Fruit fly (Drosophila melanogaster) whole organism, embryonic: ENCODE data around the gene pall.
A peak's percentile ranks its signal among the peaks of the same experiment; 100 is the strongest.

Experiments used
- CG11696 ChIP-seq: fragments of 200-800 bp; sonication (Bioruptor generic); IDR thresholded peaks from 2 replicates; pipeline ENCODE4 v1.3.6; 2022; ENCODE audit warnings: missing biosample characterization, missing genetic modification characterization
- CG14965 ChIP-seq: fragments of 200-800 bp; sonication (Bioruptor generic); optimal IDR thresholded peaks from 2 replicates; lab custom pipeline; 2016; ENCODE audit warnings: missing biosample characterization, missing genetic modification characterization, borderline replicate concordance
- CG15601 ChIP-seq: fragments of 200-800 bp; sonication (Bioruptor generic); optimal IDR thresholded peaks from 3 replicates; lab custom pipeline; 2019; ENCODE audit warnings: missing biosample characterization, mild to moderate bottlenecking, missing genetic modification characterization, moderate library complexity
- CG17186 ChIP-seq: fragments of 200-800 bp; sonication (Bioruptor generic); optimal IDR thresholded peaks from 3 replicates; lab custom pipeline; 2017; ENCODE audit warnings: missing biosample characterization, missing genetic modification reagents, missing genetic modification characterization
- CG2116 ChIP-seq: fragments of 200-800 bp; sonication (Bioruptor generic); optimal IDR thresholded peaks from 3 replicates; lab custom pipeline; 2018; ENCODE audit warnings: missing biosample characterization, mild to moderate bottlenecking, missing genetic modification characterization
- CG2129 ChIP-seq: fragments of 200-800 bp; sonication (Bioruptor generic); IDR thresholded peaks from 2 replicates; pipeline ENCODE4 v1.3.6; 2022; ENCODE audit warnings: missing biosample characterization, missing genetic modification characterization; ENCODE audit not compliant: partially characterized antibody
- CG31365 ChIP-seq: fragments of 200-800 bp; sonication (Bioruptor generic); optimal IDR thresholded peaks from 2 replicates; lab custom pipeline; 2018; ENCODE audit warnings: missing biosample characterization, mild to moderate bottlenecking, missing genetic modification characterization
- CG3163 ChIP-seq: fragments of 200-800 bp; sonication (Bioruptor generic); optimal IDR thresholded peaks from 3 replicates; lab custom pipeline; 2016; ENCODE audit warnings: missing biosample characterization, missing genetic modification characterization
- CG32772 ChIP-seq: fragments of 200-800 bp; sonication (Bioruptor generic); IDR thresholded peaks from 2 replicates; pipeline ENCODE4 v1.3.6; 2022; ENCODE audit warnings: missing biosample characterization, missing genetic modification characterization
- CG4820 ChIP-seq: fragments of 200-800 bp; sonication (Bioruptor generic); optimal IDR thresholded peaks from 3 replicates; lab custom pipeline; 2016; ENCODE audit warnings: missing biosample characterization, missing genetic modification characterization
- CG6689 ChIP-seq: fragments of 200-800 bp; sonication (Bioruptor generic); IDR thresholded peaks from 2 replicates; pipeline ENCODE4 v1.3.6; 2022; ENCODE audit warnings: missing biosample characterization, missing genetic modification characterization
- CG7357 ChIP-seq: fragments of 200-800 bp; sonication (Bioruptor generic); IDR thresholded peaks from 3 replicates; pipeline ENCODE4 v1.3.6; 2022; ENCODE audit warnings: missing biosample characterization, missing genetic modification characterization
- CG7928 ChIP-seq: fragments of 200-800 bp; sonication (Bioruptor generic); optimal IDR thresholded peaks from 2 replicates; lab custom pipeline; 2017; ENCODE audit warnings: missing biosample characterization, mild to moderate bottlenecking, missing genetic modification characterization
- CG9437 ChIP-seq: fragments of 200-800 bp; sonication (Bioruptor generic); optimal IDR thresholded peaks from 2 replicates; lab custom pipeline; 2018; ENCODE audit warnings: missing biosample characterization, mild to moderate bottlenecking, missing genetic modification characterization
- Chrac-16 ChIP-seq: fragments of 200-800 bp; sonication (Bioruptor generic); optimal IDR thresholded peaks from 3 replicates; lab custom pipeline; 2016; ENCODE audit warnings: missing biosample characterization, missing genetic modification characterization
- D ChIP-seq, 2 experiments: fragments of 200-800 bp in 1 of 2; fragments of >200 bp in 1 of 2; sonication (Bioruptor generic) in 1 of 2; optimal IDR thresholded peaks; 2 replicates in 1 of 2; 3 replicates in 1 of 2; lab custom pipeline; 2017; ENCODE audit warnings: mild to moderate bottlenecking in 1 of 2, missing biosample characterization in 1 of 2, missing genetic modification characterization in 1 of 2, missing genetic modification reagents in 1 of 2
- D19B ChIP-seq: fragments of 200-800 bp; sonication (Bioruptor generic); optimal IDR thresholded peaks from 2 replicates; lab custom pipeline; 2017; ENCODE audit warnings: missing biosample characterization, mild to moderate bottlenecking, missing genetic modification characterization
- Dbx ChIP-seq: fragments of 200-800 bp; sonication (Bioruptor generic); IDR thresholded peaks from 3 replicates; pipeline ENCODE4 v1.3.6; 2022; ENCODE audit warnings: missing biosample characterization, missing genetic modification characterization
- Dek ChIP-seq: fragments of 200-800 bp; sonication (Bioruptor generic); optimal IDR thresholded peaks from 3 replicates; lab custom pipeline; 2019; ENCODE audit warnings: missing biosample characterization, mild to moderate bottlenecking, missing genetic modification characterization, moderate library complexity
- Dip3 ChIP-seq: fragments of 200-800 bp; sonication (Bioruptor generic); optimal IDR thresholded peaks from 3 replicates; lab custom pipeline; 2016; ENCODE audit warnings: missing biosample characterization, missing genetic modification characterization
- Doc2 ChIP-seq: fragments of 200-800 bp; sonication (Bioruptor generic); IDR thresholded peaks from 2 replicates; pipeline ENCODE4 v1.3.6; 2022; ENCODE audit warnings: missing biosample characterization, missing genetic modification characterization
- Hr3 ChIP-seq: fragments of 200-800 bp; sonication (Bioruptor generic); optimal IDR thresholded peaks from 3 replicates; lab custom pipeline; 2016; ENCODE audit warnings: missing biosample characterization, missing genetic modification characterization
- Hr39 ChIP-seq: fragments of >200 bp; optimal IDR thresholded peaks from 2 replicates; lab custom pipeline; 2017
- Mes4 ChIP-seq: fragments of 200-800 bp; sonication (Bioruptor generic); optimal IDR thresholded peaks from 2 replicates; lab custom pipeline; 2016; ENCODE audit warnings: missing biosample characterization, missing genetic modification characterization
- Myb ChIP-seq: fragments of 200-800 bp; sonication (Bioruptor generic); optimal IDR thresholded peaks from 2 replicates; lab custom pipeline; 2016; ENCODE audit warnings: missing biosample characterization, missing genetic modification characterization
- NFAT ChIP-seq: fragments of 200-800 bp; sonication (Bioruptor generic); IDR thresholded peaks from 2 replicates; pipeline ENCODE4 v1.3.6; 2022; ENCODE audit warnings: missing biosample characterization, missing genetic modification characterization
- Nf-YA ChIP-seq: fragments of 200-800 bp; sonication (Bioruptor generic); IDR thresholded peaks from 2 replicates; pipeline ENCODE4 v1.3.6; 2022; ENCODE audit warnings: missing biosample characterization, missing genetic modification characterization
- Poxn ChIP-seq: fragments of 200-800 bp; sonication (Bioruptor generic); IDR thresholded peaks from 2 replicates; pipeline ENCODE4 v1.3.6; 2022; ENCODE audit warnings: missing biosample characterization, missing genetic modification characterization
- Ssrp ChIP-seq: fragments of 200-800 bp; sonication (Bioruptor generic); optimal IDR thresholded peaks from 2 replicates; lab custom pipeline; 2018; ENCODE audit warnings: missing biosample characterization, mild to moderate bottlenecking, missing genetic modification characterization, moderate library complexity
- bigmax ChIP-seq: fragments of 200-800 bp; sonication (Bioruptor generic); optimal IDR thresholded peaks from 2 replicates; lab custom pipeline; 2018; ENCODE audit warnings: missing biosample characterization, mild to moderate bottlenecking, missing genetic modification characterization
- cato ChIP-seq: fragments of 200-800 bp; sonication (Bioruptor generic); optimal IDR thresholded peaks from 2 replicates; lab custom pipeline; 2016; ENCODE audit warnings: missing biosample characterization, missing genetic modification characterization, borderline replicate concordance
- corto ChIP-seq: fragments of 200-800 bp; sonication (Bioruptor generic); optimal IDR thresholded peaks from 2 replicates; lab custom pipeline; 2016; ENCODE audit warnings: missing biosample characterization, mild to moderate bottlenecking, missing genetic modification characterization, moderate library complexity
- dan ChIP-seq: fragments of 200-800 bp; sonication (Bioruptor generic); IDR thresholded peaks from 2 replicates; pipeline ENCODE4 v1.3.6; 2022; ENCODE audit warnings: missing biosample characterization, missing genetic modification characterization
- dimm ChIP-seq: fragments of 200-800 bp; sonication (Bioruptor generic); IDR thresholded peaks from 2 replicates; pipeline ENCODE4 v1.3.6; 2022; ENCODE audit warnings: missing biosample characterization, missing genetic modification characterization
- dm ChIP-seq: fragments of 200-800 bp; sonication (Bioruptor generic); optimal IDR thresholded peaks from 3 replicates; lab custom pipeline; 2016; ENCODE audit warnings: missing biosample characterization, missing genetic modification characterization
- dmrt11E ChIP-seq: fragments of 200-800 bp; sonication (Bioruptor generic); optimal IDR thresholded peaks from 3 replicates; lab custom pipeline; 2018; ENCODE audit warnings: missing biosample characterization, mild to moderate bottlenecking, missing genetic modification characterization, moderate library complexity
- ems ChIP-seq: fragments of 200-800 bp; sonication (Bioruptor generic); optimal IDR thresholded peaks from 3 replicates; lab custom pipeline; 2016; ENCODE audit warnings: missing biosample characterization, missing genetic modification characterization
- en ChIP-seq: fragments of 200-800 bp; sonication (Bioruptor generic); optimal IDR thresholded peaks from 2 replicates; lab custom pipeline; 2016; ENCODE audit warnings: missing biosample characterization, missing genetic modification characterization
- ewg ChIP-seq: fragments of 200-800 bp; sonication (Bioruptor generic); optimal IDR thresholded peaks from 3 replicates; lab custom pipeline; 2017; ENCODE audit warnings: mild to moderate bottlenecking, missing biosample characterization, missing genetic modification reagents, missing genetic modification characterization
- fd102C ChIP-seq: fragments of 200-800 bp; sonication (Bioruptor generic); optimal IDR thresholded peaks from 2 replicates; lab custom pipeline; 2018; ENCODE audit warnings: missing biosample characterization, mild to moderate bottlenecking, missing genetic modification characterization, moderate library complexity
- fd3F ChIP-seq: fragments of 200-800 bp; sonication (Bioruptor generic); optimal IDR thresholded peaks from 2 replicates; lab custom pipeline; 2018; ENCODE audit warnings: missing biosample characterization, mild to moderate bottlenecking, missing genetic modification characterization, moderate library complexity
- klu ChIP-seq: fragments of 200-800 bp; sonication (Bioruptor generic); IDR thresholded peaks from 2 replicates; pipeline ENCODE4 v1.3.6; 2022; ENCODE audit warnings: missing biosample characterization, missing genetic modification characterization
- mirr ChIP-seq: fragments of 200-800 bp; sonication (Bioruptor generic); optimal IDR thresholded peaks from 3 replicates; lab custom pipeline; 2018; ENCODE audit warnings: missing biosample characterization, mild to moderate bottlenecking, missing genetic modification characterization
- nerfin-2 ChIP-seq: fragments of 200-800 bp; sonication (Bioruptor generic); IDR thresholded peaks from 2 replicates; pipeline ENCODE4 v1.3.6; 2022; ENCODE audit warnings: missing biosample characterization, missing genetic modification characterization; ENCODE audit not compliant: partially characterized antibody
- nmo ChIP-seq: fragments of 200-800 bp; sonication (Bioruptor generic); optimal IDR thresholded peaks from 2 replicates; lab custom pipeline; 2018; ENCODE audit warnings: missing biosample characterization, mild to moderate bottlenecking, missing genetic modification characterization, moderate library complexity
- sc ChIP-seq, 3 experiments: fragments of >200 bp in 2 of 3; fragments of 200-800 bp in 1 of 3; sonication (Bioruptor generic) in 1 of 3; optimal IDR thresholded peaks; 2 replicates in 2 of 3; 3 replicates in 1 of 3; lab custom pipeline; 2017; ENCODE audit warnings: mild to moderate bottlenecking in 1 of 3, missing biosample characterization in 1 of 3, missing genetic modification characterization in 1 of 3, missing genetic modification reagents in 1 of 3
- scrt ChIP-seq: fragments of 200-800 bp; sonication (Bioruptor generic); optimal IDR thresholded peaks from 2 replicates; lab custom pipeline; 2018; ENCODE audit warnings: missing biosample characterization, mild to moderate bottlenecking, missing genetic modification characterization, moderate library complexity
- sd ChIP-seq: fragments of 200-800 bp; sonication (Bioruptor generic); optimal IDR thresholded peaks from 3 replicates; lab custom pipeline; 2018; ENCODE audit warnings: missing biosample characterization, mild to moderate bottlenecking, missing genetic modification characterization, moderate library complexity
- sob ChIP-seq: fragments of 200-800 bp; sonication (Bioruptor generic); IDR thresholded peaks from 2 replicates; pipeline ENCODE4 v1.3.6; 2022; ENCODE audit warnings: missing biosample characterization, missing genetic modification characterization
- unc-4 ChIP-seq: fragments of 200-800 bp; sonication (Bioruptor generic); IDR thresholded peaks from 2 replicates; pipeline ENCODE4 v1.3.6; 2022; ENCODE audit warnings: missing biosample characterization, missing genetic modification characterization; ENCODE audit not compliant: partially characterized antibody

pall gene

dm6 chr3L:9476829-9477228 is 10.8 kb downstream of the pall start, which contains the start of the genes Uch-L5 and Jarid2 (continued):
- TF ChIP-seq Hr3 (GFP tag; lab: Kevin White, UChicago) (no peak), CG14965 (GFP tag; lab: Kevin White, UChicago) (no peak), CG11696 (no peak), Hr39 (lab: Kevin White, UChicago) (no peak), CG6689 (GFP tag; lab: Robert Waterston, UW) (no peak), unc-4 (GFP tag; lab: Robert Waterston, UW) (0 out of 2 replicates have a peak, but pooled peaks have one; percentile 17), CG31365 (tag; lab: Kevin White, UChicago) (peak; percentile 11), Poxn (GFP tag; lab: Robert Waterston, UW) (no peak), Mes4 (GFP tag; lab: Kevin White, UChicago) (peak; percentile 14), dmrt11E (tag; lab: Kevin White, UChicago) (no peak), CG2129 (GFP tag; lab: Robert Waterston, UW) (no peak), CG17186 (GFP tag; lab: Kevin White, UChicago) (peak; percentile 75), CG7357 (GFP tag; lab: Robert Waterston, UW) (no peak), dm (GFP tag; lab: Kevin White, UChicago) (peak; percentile 81), sc (optimal IDR thresholded peaks at IDR 0.05; lab: Kevin White, UChicago) (no peak), sc (GFP tag; optimal IDR thresholded peaks at IDR 0.05; lab: Kevin White, UChicago) (no peak), CG15601 (tag; lab: Kevin White, UChicago) (peak; percentile 22), NFAT (GFP tag; lab: Robert Waterston, UW) (peak; percentile 69), ewg (GFP tag; lab: Kevin White, UChicago) (peak; percentile 49), Doc2 (GFP tag; lab: Robert Waterston, UW) (no peak), CG9437 (no peak), D19B (GFP tag; lab: Kevin White, UChicago) (no peak), CG3163 (GFP tag; lab: Kevin White, UChicago) (peak; percentile 40), cato (no peak), CG2116 (GFP tag; lab: Kevin White, UChicago) (peak; percentile 63), sob (GFP tag; lab: Robert Waterston, UW) (peak; percentile 55), ems (GFP tag; lab: Kevin White, UChicago) (peak; percentile 55), Nf-YA (GFP tag; lab: Robert Waterston, UW) (no peak), D (optimal IDR thresholded peaks at IDR 0.05; lab: Kevin White, UChicago) (no peak), D (GFP tag; optimal IDR thresholded peaks at IDR 0.05; lab: Kevin White, UChicago) (no peak), fd3F (GFP tag; lab: Kevin White, UChicago) (no peak), dan (GFP tag; lab: Robert Waterston, UW) (no peak), sd (tag; lab: Kevin White, UChicago) (no peak), scrt (GFP tag; lab: Kevin White, UChicago) (no peak), corto (no peak), klu (GFP tag; lab: Robert Waterston, UW) (no peak), fd102C (GFP tag; lab: Kevin White, UChicago) (no peak), en (GFP tag; lab: Kevin White, UChicago) (no peak), Dip3 (GFP tag; lab: Kevin White, UChicago) (peak; percentile 29), Dbx (GFP tag; lab: Robert Waterston, UW) (0 out of 3 replicates have a peak, but pooled peaks have one; percentile 17), bigmax (GFP tag; lab: Kevin White, UChicago) (peak; percentile 53), CG7928 (peak; percentile 98), Dek (tag; lab: Kevin White, UChicago) (no peak), CG4820 (GFP tag; lab: Kevin White, UChicago) (peak; percentile 19), Chrac-16 (GFP tag; lab: Kevin White, UChicago) (peak; percentile 32), Myb (peak; percentile 63), nerfin-2 (GFP tag; lab: Robert Waterston, UW) (no peak), CG32772 (GFP tag; lab: Robert Waterston, UW) (peak; percentile 31; the same call in 1 of the 2 replicates), Ssrp (tag; lab: Kevin White, UChicago) (no peak), nmo (GFP tag; lab: Kevin White, UChicago) (peak; percentile 57), mirr (GFP tag; lab: Kevin White, UChicago) (peak; percentile 61), dimm (GFP tag; lab: Robert Waterston, UW) (no peak)
